Fruit fly (Drosophila melanogaster) whole organism, embryonic: ENCODE data around the gene nmo.

ENCODE experiments used
- Aef1 ChIP-seq: fragments of 200-800 bp; sonication (Bioruptor generic); IDR thresholded peaks from 3 replicates; pipeline ENCODE4 v1.3.6; 2022; ENCODE audit warnings: missing biosample characterization, missing genetic modification characterization
- Asciz ChIP-seq: fragments of 200-800 bp; sonication (Bioruptor generic); optimal IDR thresholded peaks from 2 replicates; lab custom pipeline; 2017; ENCODE audit warnings: missing biosample characterization, mild to moderate bottlenecking, missing genetic modification characterization, missing genetic modification reagents
- Awh ChIP-seq: fragments of 200-800 bp; sonication (Bioruptor generic); IDR thresholded peaks from 2 replicates; pipeline ENCODE4, ENCODE4 v1.3.6; 2022; ENCODE audit warnings: missing biosample characterization, missing genetic modification characterization
- CG10147 ChIP-seq: fragments of 200-800 bp; sonication (Bioruptor generic); optimal IDR thresholded peaks from 2 replicates; lab custom pipeline; 2019; ENCODE audit warnings: missing biosample characterization, mild to moderate bottlenecking, missing genetic modification characterization, moderate library complexity
- CG10209 ChIP-seq: fragments of 200-800 bp; sonication (Bioruptor generic); optimal IDR thresholded peaks from 3 replicates; lab custom pipeline; 2017; ENCODE audit warnings: missing biosample characterization, mild to moderate bottlenecking, missing genetic modification characterization, missing genetic modification reagents
- CG10366 ChIP-seq: fragments of 200-800 bp; sonication (Bioruptor generic); IDR thresholded peaks from 2 replicates; pipeline ENCODE4 v1.3.6; 2022; ENCODE audit warnings: missing biosample characterization, missing genetic modification characterization
- CG10979 ChIP-seq: fragments of 200-800 bp; sonication (Bioruptor generic); optimal IDR thresholded peaks from 2 replicates; lab custom pipeline; 2018; ENCODE audit warnings: missing biosample characterization, mild to moderate bottlenecking, missing genetic modification characterization, moderate library complexity
- CG11085 ChIP-seq: fragments of 200-800 bp; sonication (Bioruptor generic); IDR thresholded peaks from 2 replicates; pipeline ENCODE4 v1.3.6; 2022; ENCODE audit warnings: missing biosample characterization, missing genetic modification characterization
- CG11247 ChIP-seq: fragments of 200-800 bp; sonication (Bioruptor generic); IDR thresholded peaks from 2 replicates; pipeline ENCODE4 v1.3.6; 2022; ENCODE audit warnings: missing biosample characterization, missing genetic modification characterization
- CG11504 ChIP-seq: fragments of 200-800 bp; sonication (Bioruptor generic); optimal IDR thresholded peaks from 3 replicates; lab custom pipeline; 2019; ENCODE audit warnings: missing biosample characterization, mild to moderate bottlenecking, missing genetic modification characterization, moderate library complexity
- CG1233 ChIP-seq: fragments of 200-800 bp; sonication (Bioruptor generic); optimal IDR thresholded peaks from 4 replicates; lab custom pipeline; 2018; ENCODE audit warnings: missing biosample characterization, mild to moderate bottlenecking, missing genetic modification characterization
- CG13424 ChIP-seq: fragments of 200-800 bp; sonication (Bioruptor generic); optimal IDR thresholded peaks from 2 replicates; lab custom pipeline; 2019; ENCODE audit warnings: missing biosample characterization, mild to moderate bottlenecking, missing genetic modification characterization, moderate library complexity
- CG13775 ChIP-seq: fragments of 200-800 bp; sonication (Bioruptor generic); optimal IDR thresholded peaks from 3 replicates; lab custom pipeline; 2017; ENCODE audit warnings: missing biosample characterization, mild to moderate bottlenecking, missing genetic modification characterization
- CG2678 ChIP-seq: fragments of 200-800 bp; sonication (Bioruptor generic); optimal IDR thresholded peaks from 3 replicates; lab custom pipeline; 2019; ENCODE audit warnings: missing biosample characterization, mild to moderate bottlenecking, missing genetic modification characterization, moderate library complexity
- CG33213 ChIP-seq: fragments of 200-800 bp; sonication (Bioruptor generic); optimal IDR thresholded peaks from 3 replicates; lab custom pipeline; 2016; ENCODE audit warnings: missing biosample characterization, missing genetic modification characterization
- CG3407 ChIP-seq: fragments of 200-800 bp; sonication (Bioruptor generic); optimal IDR thresholded peaks from 2 replicates; lab custom pipeline; 2018; ENCODE audit warnings: missing biosample characterization, mild to moderate bottlenecking, missing genetic modification characterization
- CG4328 ChIP-seq: fragments of 200-800 bp; sonication (Bioruptor generic); optimal IDR thresholded peaks from 3 replicates; lab custom pipeline; 2017; ENCODE audit warnings: missing biosample characterization, missing genetic modification reagents, missing genetic modification characterization
- CG6854 ChIP-seq: fragments of 200-800 bp; sonication (Bioruptor generic); optimal IDR thresholded peaks from 3 replicates; lab custom pipeline; 2017; ENCODE audit warnings: missing biosample characterization, mild to moderate bottlenecking, missing genetic modification characterization
- CG9817 ChIP-seq: fragments of 200-800 bp; sonication (Bioruptor generic); optimal IDR thresholded peaks from 2 replicates; lab custom pipeline; 2018; ENCODE audit warnings: missing biosample characterization, mild to moderate bottlenecking, missing genetic modification characterization, moderate library complexity
- Chrac-16 ChIP-seq: fragments of 200-800 bp; sonication (Bioruptor generic); optimal IDR thresholded peaks from 3 replicates; lab custom pipeline; 2016; ENCODE audit warnings: missing biosample characterization, missing genetic modification characterization
- Drgx ChIP-seq: fragments of 200-800 bp; sonication (Bioruptor generic); IDR thresholded peaks from 2 replicates; pipeline ENCODE4 v1.3.6; 2022; ENCODE audit warnings: missing biosample characterization, missing genetic modification characterization
- E2f1 ChIP-seq: fragments of 200-800 bp; sonication (Bioruptor generic); IDR thresholded peaks from 2 replicates; pipeline ENCODE4 v1.3.6; 2022; ENCODE audit warnings: missing biosample characterization, missing genetic modification characterization
- GATAe ChIP-seq: fragments of 200-800 bp; sonication (Bioruptor generic); conservative IDR thresholded peaks from 2 replicates; pipeline ENCODE4 v1.3.6; 2022; ENCODE audit warnings: missing biosample characterization, missing genetic modification characterization
- Hmr ChIP-seq: fragments of 200-800 bp; sonication (Bioruptor generic); optimal IDR thresholded peaks from 3 replicates; lab custom pipeline; 2017; ENCODE audit warnings: mild to moderate bottlenecking, missing biosample characterization, missing genetic modification reagents, missing genetic modification characterization
- Hsf ChIP-seq: fragments of 200-800 bp; sonication (Bioruptor generic); optimal IDR thresholded peaks from 3 replicates; lab custom pipeline; 2016; ENCODE audit warnings: missing biosample characterization, missing genetic modification characterization
- Meics ChIP-seq: fragments of 200-800 bp; sonication (Bioruptor generic); optimal IDR thresholded peaks from 2 replicates; lab custom pipeline; 2017; ENCODE audit warnings: missing biosample characterization, mild to moderate bottlenecking, missing genetic modification characterization
- Six4 ChIP-seq: fragments of 200-800 bp; sonication (Bioruptor generic); optimal IDR thresholded peaks from 2 replicates; lab custom pipeline; 2016; ENCODE audit warnings: missing biosample characterization, missing genetic modification characterization
- Sox102F ChIP-seq: fragments of 200-800 bp; sonication (Bioruptor generic); optimal IDR thresholded peaks from 2 replicates; lab custom pipeline; 2018; ENCODE audit warnings: missing biosample characterization, mild to moderate bottlenecking, missing genetic modification characterization, moderate library complexity
- Sry-β ChIP-seq: fragments of 200-800 bp; sonication (Bioruptor generic); optimal IDR thresholded peaks from 2 replicates; lab custom pipeline; 2018; ENCODE audit warnings: missing biosample characterization, mild to moderate bottlenecking, missing genetic modification characterization, moderate library complexity
- Taf1 ChIP-seq: fragments of 200-800 bp; sonication (Bioruptor generic); IDR thresholded peaks from 2 replicates; pipeline ENCODE4 v1.3.6; 2022; ENCODE audit warnings: missing biosample characterization, missing genetic modification characterization
- Xbp1 ChIP-seq: fragments of 200-800 bp; sonication (Bioruptor generic); optimal IDR thresholded peaks from 3 replicates; lab custom pipeline; 2016; ENCODE audit warnings: missing biosample characterization, mild to moderate bottlenecking, missing genetic modification characterization
- Xrp1 ChIP-seq: fragments of 200-800 bp; sonication (Bioruptor generic); IDR thresholded peaks from 2 replicates; pipeline ENCODE4 v1.3.6; 2022; ENCODE audit warnings: missing biosample characterization, missing genetic modification characterization
- crol ChIP-seq: fragments of 200-800 bp; sonication (Bioruptor generic); IDR thresholded peaks from 2 replicates; pipeline ENCODE4 v1.3.6; 2022; ENCODE audit warnings: missing biosample characterization, missing genetic modification characterization
- cwo ChIP-seq: fragments of 200-800 bp; sonication (Bioruptor generic); optimal IDR thresholded peaks from 3 replicates; lab custom pipeline; 2017; ENCODE audit warnings: missing biosample characterization, missing genetic modification characterization, mild to moderate bottlenecking, moderate library complexity, missing genetic modification reagents
- fd3F ChIP-seq: fragments of 200-800 bp; sonication (Bioruptor generic); optimal IDR thresholded peaks from 2 replicates; lab custom pipeline; 2018; ENCODE audit warnings: missing biosample characterization, mild to moderate bottlenecking, missing genetic modification characterization, moderate library complexity
- h ChIP-seq: fragments of >200 bp; optimal IDR thresholded peaks from 2 replicates; lab custom pipeline; 2017
- her ChIP-seq: fragments of 200-800 bp; sonication (Bioruptor generic); optimal IDR thresholded peaks from 2 replicates; lab custom pipeline; 2016; ENCODE audit warnings: missing biosample characterization, missing genetic modification characterization
- ind ChIP-seq: fragments of 200-800 bp; sonication (Bioruptor generic); optimal IDR thresholded peaks from 3 replicates; lab custom pipeline; 2016; ENCODE audit warnings: missing biosample characterization, missing genetic modification characterization
- maf-S ChIP-seq: fragments of 200-800 bp; sonication (Bioruptor generic); optimal IDR thresholded peaks from 2 replicates; lab custom pipeline; 2016; ENCODE audit warnings: missing biosample characterization, missing genetic modification characterization
- mirr ChIP-seq: fragments of 200-800 bp; sonication (Bioruptor generic); optimal IDR thresholded peaks from 3 replicates; lab custom pipeline; 2018; ENCODE audit warnings: missing biosample characterization, mild to moderate bottlenecking, missing genetic modification characterization
- nerfin-1 ChIP-seq: fragments of 200-800 bp; sonication (Bioruptor generic); optimal IDR thresholded peaks from 3 replicates; lab custom pipeline; 2019; ENCODE audit warnings: missing biosample characterization, mild to moderate bottlenecking, missing genetic modification characterization, moderate library complexity
- nmo ChIP-seq: fragments of 200-800 bp; sonication (Bioruptor generic); optimal IDR thresholded peaks from 2 replicates; lab custom pipeline; 2018; ENCODE audit warnings: missing biosample characterization, mild to moderate bottlenecking, missing genetic modification characterization, moderate library complexity
- odd ChIP-seq: fragments of 200-800 bp; sonication (Bioruptor generic); optimal IDR thresholded peaks from 2 replicates; lab custom pipeline; 2017; ENCODE audit warnings: missing biosample characterization, mild to moderate bottlenecking, missing genetic modification characterization
- pan ChIP-seq, 4 experiments: fragments of >200 bp in 3 of 4; fragments of 200-800 bp in 1 of 4; sonication (Bioruptor generic) in 1 of 4; optimal IDR thresholded peaks in 3 of 4; IDR thresholded peaks in 1 of 4; 2 replicates each; pipeline versions ENCODE4 v1.3.6 to Lab custom; 2017 to 2022; ENCODE audit warnings: missing biosample characterization in 2 of 4, missing genetic modification characterization in 2 of 4, mixed read lengths in 1 of 4
- row ChIP-seq: fragments of 200-800 bp; sonication (Bioruptor generic); IDR thresholded peaks from 3 replicates; pipeline ENCODE4 v1.3.6; 2022; ENCODE audit warnings: missing biosample characterization, missing genetic modification characterization
- sens ChIP-seq: fragments of 200-800 bp; sonication (Bioruptor generic); peaks from one replicate; lab custom pipeline; 2016; ENCODE audit warnings: missing biosample characterization, missing genetic modification characterization
- sob ChIP-seq: fragments of 200-800 bp; sonication (Bioruptor generic); IDR thresholded peaks from 2 replicates; pipeline ENCODE4 v1.3.6; 2022; ENCODE audit warnings: missing biosample characterization, missing genetic modification characterization
- unpg ChIP-seq: fragments of 200-800 bp; sonication (Bioruptor generic); optimal IDR thresholded peaks from 3 replicates; lab custom pipeline; 2018; ENCODE audit warnings: missing biosample characterization, mild to moderate bottlenecking, missing genetic modification characterization, moderate library complexity

The nmo gene

DNA sequence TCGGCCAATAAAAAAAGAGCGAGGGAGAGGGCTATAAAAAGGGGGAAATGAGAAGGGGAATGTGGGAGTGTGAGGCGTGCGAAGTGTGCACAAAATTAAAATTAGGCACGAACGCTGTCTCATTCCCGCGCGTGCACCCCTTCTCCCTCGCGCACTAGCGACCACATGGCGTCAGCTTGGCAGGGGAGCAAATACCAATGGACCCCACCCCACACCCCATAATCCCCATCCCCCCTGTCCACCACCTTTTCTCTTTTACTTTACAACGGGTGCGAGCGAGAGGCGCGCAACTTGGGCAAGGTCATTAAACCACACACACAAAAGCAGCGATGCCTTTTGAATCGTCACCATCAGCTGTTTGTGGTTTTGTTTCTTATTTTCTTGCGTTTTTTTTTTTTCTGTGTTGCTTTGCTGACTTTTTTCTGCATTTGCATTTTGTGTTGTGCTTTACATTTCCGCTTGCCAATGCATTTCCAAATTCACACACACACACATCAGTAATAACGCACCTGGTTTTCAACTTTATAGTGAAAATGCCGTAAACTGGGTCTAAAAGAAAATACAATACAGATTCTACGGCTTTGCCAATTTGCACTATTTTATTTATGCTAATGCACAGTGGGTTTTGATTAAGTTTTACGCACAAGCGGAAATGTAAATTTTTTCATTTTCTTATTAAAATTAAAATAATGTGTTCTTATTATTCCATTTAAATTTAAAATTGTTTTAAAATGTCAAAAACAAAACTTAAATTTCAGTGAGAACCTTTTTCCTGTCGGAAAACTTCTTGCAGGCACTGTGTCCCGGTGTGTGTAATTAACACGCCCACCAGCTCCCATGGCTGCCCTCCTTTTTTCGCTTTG, 45.7 kb downstream of the nmo start (continued):
- TF ChIP-seq Sry-β (GFP tag; lab: Kevin White, UChicago) (peak; percentile 22), CG11504 (tag; lab: Kevin White, UChicago) (peak; percentile 80), Sox102F (GFP tag; lab: Kevin White, UChicago) (peak; percentile 46), Hmr (GFP tag; lab: Kevin White, UChicago) (no peak), mirr (peak; percentile 11), pan (optimal IDR thresholded peaks at IDR 0.05; lab: Kevin White, UChicago) (no peak), pan (GFP tag; optimal IDR thresholded peaks at IDR 0.05 in 1 of 2, IDR thresholded peaks at IDR 0.05 in 1 of 2) (peak in 1 of 2 experiments; percentile 79), Awh (GFP tag; lab: Robert Waterston, UW) (peak; percentile 53; the same call in 1 of the 2 replicates), CG6854 (GFP tag; lab: Kevin White, UChicago) (peak; percentile 27), Meics (GFP tag; lab: Kevin White, UChicago) (peak; percentile 51), CG10147 (peak; percentile 61), nmo (GFP tag; lab: Kevin White, UChicago) (peak; percentile 82), CG11085 (GFP tag; lab: Robert Waterston, UW) (peak; percentile 43; the same call in 1 of the 2 replicates), Taf1 (GFP tag; lab: Robert Waterston, UW) (peak; percentile 63), h (no peak), CG1233 (GFP tag; lab: Kevin White, UChicago) (peak; percentile 43), CG10979 (tag; lab: Kevin White, UChicago) (peak; percentile 12), CG33213 (no peak), Six4 (GFP tag; lab: Kevin White, UChicago) (peak; percentile 18), fd3F (peak; percentile 18), Aef1 (peak; percentile 75), CG3407 (GFP tag; lab: Kevin White, UChicago) (no peak), her (GFP tag; lab: Kevin White, UChicago) (no peak), E2f1 (GFP tag; lab: Robert Waterston, UW) (peak; percentile 73), Xrp1 (GFP tag; lab: Robert Waterston, UW) (peak; percentile 66), Asciz (GFP tag; lab: Kevin White, UChicago) (no peak), sens (GFP tag; lab: Kevin White, UChicago) (peak; percentile 52), Drgx (GFP tag; lab: Robert Waterston, UW) (peak; percentile 69), GATAe (GFP tag; lab: Robert Waterston, UW) (peak; percentile 32; the same call in 1 of the 2 replicates), CG4328 (GFP tag; lab: Kevin White, UChicago) (peak; percentile 4), CG10209 (GFP tag; lab: Kevin White, UChicago) (peak; percentile 7), Hsf (peak; percentile 36), unpg (GFP tag; lab: Kevin White, UChicago) (peak; percentile 24), CG9817 (tag; lab: Kevin White, UChicago) (peak; percentile 29), Xbp1 (GFP tag; lab: Kevin White, UChicago) (peak; percentile 8), ind (GFP tag; lab: Kevin White, UChicago) (peak; percentile 57), CG13424 (tag; lab: Kevin White, UChicago) (peak; percentile 36), Chrac-16 (GFP tag; lab: Kevin White, UChicago) (peak; percentile 1), sob (GFP tag; lab: Robert Waterston, UW) (peak; percentile 56), odd (GFP tag; lab: Kevin White, UChicago) (peak; percentile 38), cwo (GFP tag; lab: Kevin White, UChicago) (peak; percentile 63), CG2678 (tag; lab: Kevin White, UChicago) (peak; percentile 70), nerfin-1 (peak; percentile 83), CG10366 (GFP tag; lab: Robert Waterston, UW) (peak; percentile 55), CG13775 (GFP tag; lab: Kevin White, UChicago) (peak; percentile 2), crol (GFP tag; lab: Robert Waterston, UW) (no peak), maf-S (no peak), row (peak; percentile 65), CG11247 (peak; percentile 15; the same call in 1 of the 2 replicates)
